Worm (Caenorhabditis elegans) whole organism, L2 larva: ENCODE measurements around the gene rhgf-2.

ENCODE experiments used
- C34F6.9 ChIP-seq: fragments of 150-350 bp; optimal IDR thresholded peaks from 2 replicates; lab custom pipeline; 2014; ENCODE audit warnings: missing biosample characterization, missing genetic modification characterization
- R02D3.7 ChIP-seq: fragments of 150-350 bp; optimal IDR thresholded peaks from 2 replicates; lab custom pipeline; 2014; ENCODE audit warnings: missing biosample characterization, missing genetic modification characterization
- ZK546.5 ChIP-seq: sonication (generic microtip); optimal IDR thresholded peaks from 2 replicates; lab custom pipeline; 2017; ENCODE audit warnings: missing biosample characterization, missing genetic modification characterization
- aly-2 ChIP-seq: fragments of 150-350 bp; optimal IDR thresholded peaks from 2 replicates; lab custom pipeline; 2014; ENCODE audit warnings: missing biosample characterization, missing genetic modification characterization
- ama-1 ChIP-seq: fragments of 150-350 bp; optimal IDR thresholded peaks from 2 replicates; lab custom pipeline; 2018; ENCODE audit warnings: inconsistent platforms
- blmp-1 ChIP-seq: sonication (generic microtip); optimal IDR thresholded peaks from 2 replicates; lab custom pipeline; 2017; ENCODE audit warnings: missing genetic modification characterization, mild to moderate bottlenecking, missing compliant biosample characterization, antibody characterized with exemption, moderate library complexity; ENCODE audit not compliant: insufficient read depth
- ceh-16 ChIP-seq: fragments of 150-350 bp; optimal IDR thresholded peaks from 2 replicates; lab custom pipeline; 2014; ENCODE audit warnings: missing biosample characterization, missing genetic modification characterization
- ceh-82 ChIP-seq: fragments of 150-350 bp; optimal IDR thresholded peaks from 2 replicates; lab custom pipeline; 2014; ENCODE audit warnings: missing biosample characterization, missing genetic modification characterization
- crh-2 ChIP-seq: sonication (generic microtip); optimal IDR thresholded peaks from 2 replicates; lab custom pipeline; 2017; ENCODE audit warnings: missing biosample characterization, missing genetic modification characterization
- dmd-4 ChIP-seq: sonication (generic microtip); optimal IDR thresholded peaks from 2 replicates; lab custom pipeline; 2017; ENCODE audit warnings: missing biosample characterization, missing genetic modification characterization
- egl-27 ChIP-seq: sonication (generic microtip); optimal IDR thresholded peaks from 3 replicates; lab custom pipeline; 2017; ENCODE audit warnings: missing biosample characterization, missing genetic modification reagents, missing genetic modification characterization
- elt-3 ChIP-seq: sonication (generic microtip); optimal IDR thresholded peaks from 2 replicates; lab custom pipeline; 2017; ENCODE audit warnings: missing biosample characterization, missing genetic modification characterization
- fos-1 ChIP-seq: fragments of 150-350 bp; optimal IDR thresholded peaks from 2 replicates; lab custom pipeline; 2014; ENCODE audit warnings: missing biosample characterization, missing genetic modification characterization
- gmeb-1 ChIP-seq: fragments of 150-350 bp; optimal IDR thresholded peaks from 2 replicates; lab custom pipeline; 2014; ENCODE audit warnings: missing biosample characterization, missing genetic modification characterization
- lin-11 ChIP-seq: fragments of 150-350 bp; sonication (generic microtip); optimal IDR thresholded peaks from 2 replicates; lab custom pipeline; 2014; ENCODE audit warnings: missing biosample characterization, missing genetic modification characterization, inconsistent platforms, mixed read lengths
- lin-39 ChIP-seq: fragments of 150-350 bp; optimal IDR thresholded peaks from 2 replicates; lab custom pipeline; 2014; ENCODE audit warnings: missing biosample characterization, missing genetic modification reagents, missing genetic modification characterization
- mdl-1 ChIP-seq, 2 experiments: fragments of 150-350 bp in 1 of 2; sonication (generic microtip) in 1 of 2; optimal IDR thresholded peaks; 2 replicates each; lab custom pipeline; 2017; ENCODE audit warnings: missing biosample characterization in 2 of 2, missing genetic modification characterization in 2 of 2
- nhr-10 ChIP-seq: sonication (generic microtip); optimal IDR thresholded peaks from 2 replicates; lab custom pipeline; 2017; ENCODE audit warnings: missing biosample characterization, missing genetic modification characterization
- nhr-11 ChIP-seq: fragments of 150-350 bp; optimal IDR thresholded peaks from 2 replicates; lab custom pipeline; 2014; ENCODE audit warnings: missing biosample characterization, missing genetic modification characterization
- nhr-129 ChIP-seq: fragments of 150-350 bp; optimal IDR thresholded peaks from 2 replicates; lab custom pipeline; 2014; ENCODE audit warnings: missing biosample characterization, missing genetic modification characterization
- nhr-21 ChIP-seq: fragments of 150-350 bp; optimal IDR thresholded peaks from 2 replicates; lab custom pipeline; 2014; ENCODE audit warnings: missing biosample characterization, missing genetic modification characterization
- nhr-23 ChIP-seq: fragments of 150-350 bp; optimal IDR thresholded peaks from 2 replicates; lab custom pipeline; 2014; ENCODE audit warnings: missing biosample characterization, missing genetic modification reagents, missing genetic modification characterization
- nhr-237 ChIP-seq: fragments of 150-350 bp; optimal IDR thresholded peaks from 2 replicates; lab custom pipeline; 2014; ENCODE audit warnings: missing biosample characterization, missing genetic modification characterization
- nhr-25 ChIP-seq: fragments of 150-350 bp; sonication (generic microtip); optimal IDR thresholded peaks from 3 replicates; lab custom pipeline; 2014; ENCODE audit warnings: missing biosample characterization, missing genetic modification characterization
- nhr-6 ChIP-seq: fragments of 150-350 bp; optimal IDR thresholded peaks from 2 replicates; lab custom pipeline; 2014; ENCODE audit warnings: missing biosample characterization, missing genetic modification characterization
- nhr-77 ChIP-seq: fragments of 150-350 bp; optimal IDR thresholded peaks from 2 replicates; lab custom pipeline; 2014; ENCODE audit warnings: missing biosample characterization, missing genetic modification characterization
- peb-1 ChIP-seq: fragments of 150-350 bp; optimal IDR thresholded peaks from 2 replicates; lab custom pipeline; 2014; ENCODE audit warnings: missing biosample characterization, missing genetic modification characterization
- sem-4 ChIP-seq: fragments of 150-350 bp; optimal IDR thresholded peaks from 2 replicates; lab custom pipeline; 2014; ENCODE audit warnings: missing biosample characterization, missing genetic modification reagents, missing genetic modification characterization
- skn-1 ChIP-seq: sonication (generic microtip); optimal IDR thresholded peaks from 2 replicates; lab custom pipeline; 2017; ENCODE audit warnings: missing biosample characterization, missing genetic modification characterization
- sma-3 ChIP-seq: sonication (generic microtip); optimal IDR thresholded peaks from 2 replicates; lab custom pipeline; 2016; ENCODE audit warnings: missing genetic modification reagents, missing genetic modification characterization, missing compliant biosample characterization
- snpc-4 ChIP-seq: fragments of 150-350 bp; optimal IDR thresholded peaks from 2 replicates; lab custom pipeline; 2014; ENCODE audit warnings: missing biosample characterization, missing genetic modification characterization
- unc-39 ChIP-seq: fragments of 150-350 bp; optimal IDR thresholded peaks from 2 replicates; lab custom pipeline; 2014; ENCODE audit warnings: missing biosample characterization, missing genetic modification characterization
- unc-55 ChIP-seq: fragments of 150-350 bp; sonication (generic microtip); optimal IDR thresholded peaks from 3 replicates; lab custom pipeline; 2014; ENCODE audit warnings: missing biosample characterization, missing genetic modification reagents, missing genetic modification characterization
- unc-62 ChIP-seq: fragments of 150-350 bp; optimal IDR thresholded peaks from 2 replicates; lab custom pipeline; 2014; ENCODE audit warnings: missing biosample characterization, missing genetic modification reagents, missing genetic modification characterization
- zag-1 ChIP-seq: fragments of 150-350 bp; optimal IDR thresholded peaks from 2 replicates; lab custom pipeline; 2014; ENCODE audit warnings: missing biosample characterization, missing genetic modification characterization
- ztf-1 ChIP-seq: fragments of 200-800 bp; sonication (Bioruptor generic); conservative IDR thresholded peaks from 2 replicates; pipeline ENCODE4 v1.3.6; 2022; ENCODE audit warnings: missing genetic modification characterization, missing compliant biosample characterization
- ztf-4 ChIP-seq: fragments of 150-350 bp; optimal IDR thresholded peaks from 2 replicates; lab custom pipeline; 2014; ENCODE audit warnings: missing biosample characterization, missing genetic modification characterization

Gene rhgf-2

ce11 chrII:4071075-4071474 is 29.5 kb upstream of the rhgf-2 start:
- TF ChIP-seq skn-1 (tag; lab: Kevin White, UChicago) (no peak), mdl-1 (tag; optimal IDR thresholded peaks at IDR 0.05; lab: Kevin White, UChicago) (no peak), C34F6.9 (tag; lab: Kevin White, UChicago) (no peak), nhr-23 (tag; lab: Kevin White, UChicago) (no peak), elt-3 (tag; lab: Kevin White, UChicago) (no peak), nhr-129 (no peak), dmd-4 (no peak)

ce11 chrII:4074710-4075109 is 25.9 kb upstream of the rhgf-2 start:
- no peak for TF ChIP-seq nhr-10
- no peak for TF ChIP-seq sem-4
- TF ChIP-seq zag-1 (tag; lab: Kevin White, UChicago) = no peak
- no peak for TF ChIP-seq unc-39 (tag; lab: Kevin White, UChicago)
- no peak for TF ChIP-seq sma-3 (GFP tag; lab: Kevin White, UChicago)
- TF ChIP-seq nhr-23 (tag; lab: Kevin White, UChicago) = no peak
- no peak for TF ChIP-seq crh-2 (tag; lab: Kevin White, UChicago)
- TF ChIP-seq egl-27 (tag; lab: Kevin White, UChicago) = no peak
- TF ChIP-seq fos-1 (tag; lab: Kevin White, UChicago) = no peak
- no peak for TF ChIP-seq nhr-21
- TF ChIP-seq ama-1 (lab: Kevin White, UChicago) = no peak
- no peak for TF ChIP-seq R02D3.7 (tag; lab: Kevin White, UChicago)
- TF ChIP-seq gmeb-1 = no peak
- no peak for TF ChIP-seq nhr-237
- no peak for TF ChIP-seq ztf-1
- no peak for TF ChIP-seq nhr-6 (tag; lab: Kevin White, UChicago)
- TF ChIP-seq aly-2 (tag; lab: Kevin White, UChicago) = no peak
- no peak for TF ChIP-seq unc-62 (GFP tag; lab: Kevin White, UChicago)
- no peak for TF ChIP-seq ceh-16
- TF ChIP-seq, all 48 proteins: peak for 0

- no peak for TF ChIP-seq nhr-25
- no peak for TF ChIP-seq ama-1 (lab: Kevin White, UChicago)
- no peak for TF ChIP-seq nhr-23 (tag; lab: Kevin White, UChicago)
- no peak for TF ChIP-seq unc-55
- TF ChIP-seq egl-27 (tag; lab: Kevin White, UChicago) = no peak
- no peak for TF ChIP-seq snpc-4 (tag; lab: Kevin White, UChicago)
Observed at ce11 chrII:4081141-4081540, 19.4 kb upstream of the rhgf-2 start.

- TF ChIP-seq nhr-237 = no peak
- TF ChIP-seq elt-3 (tag; lab: Kevin White, UChicago) = no peak
- TF ChIP-seq nhr-11 = no peak
- no peak for TF ChIP-seq mdl-1 (tag; optimal IDR thresholded peaks at IDR 0.05; lab: Kevin White, UChicago)
- TF ChIP-seq lin-11 (tag; lab: Kevin White, UChicago) = no peak
- TF ChIP-seq ZK546.5 = no peak
- TF ChIP-seq peb-1 (tag; lab: Kevin White, UChicago) = no peak
- no peak for TF ChIP-seq egl-27 (tag; lab: Kevin White, UChicago)
Observed at ce11 chrII:4081891-4082290, 18.7 kb upstream of the rhgf-2 start.

ce11 chrII:4082754-4083153 is 17.8 kb upstream of the rhgf-2 start, which contains the start of gene R11F4.2:
R11F4.2 (plus strand) TSS chrII:4083054.
- TF ChIP-seq mdl-1 (tag; optimal IDR thresholded peaks at IDR 0.05; lab: Kevin White, UChicago) (no peak), egl-27 (tag; lab: Kevin White, UChicago) (no peak), blmp-1 (tag; lab: Kevin White, UChicago) (no peak), elt-3 (tag; lab: Kevin White, UChicago) (no peak), aly-2 (tag; lab: Kevin White, UChicago) (no peak), nhr-11 (no peak), ztf-4 (tag; lab: Kevin White, UChicago) (no peak), nhr-21 (no peak), nhr-10 (no peak), ceh-82 (tag; lab: Kevin White, UChicago) (no peak), lin-39 (no peak), ZK546.5 (no peak), peb-1 (tag; lab: Kevin White, UChicago) (no peak), unc-55 (no peak), nhr-77 (tag; lab: Kevin White, UChicago) (no peak)
